Worm (Caenorhabditis elegans): Measurements from ENCODE around the gene mtl-1.

DNA sequence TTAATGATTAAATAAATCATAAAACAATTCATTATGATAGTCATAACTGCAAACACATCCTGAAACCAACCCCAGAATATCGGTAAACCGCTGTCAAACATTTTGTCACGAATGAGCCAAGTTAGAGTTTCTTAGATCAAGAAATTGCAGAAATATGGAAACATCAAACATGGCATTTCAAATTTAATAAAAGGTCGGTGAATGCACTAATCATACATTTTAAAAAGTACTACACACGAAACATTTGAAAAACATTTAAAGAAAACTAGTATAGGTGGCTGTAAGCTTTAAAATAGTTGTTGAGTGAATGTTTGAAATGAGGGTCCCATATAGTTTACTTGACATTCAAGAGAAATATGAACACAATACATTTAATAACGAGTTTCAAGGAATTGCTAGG lies 22.9 kb downstream of the mtl-1 start, which contains the start of gene str-180:
- TF ChIP-seq snpc-4 (tag; optimal IDR thresholded peaks at IDR 0.05) (no peak), mdl-1 (tag; optimal IDR thresholded peaks at IDR 0.05) (no peak), elt-1 (tag; optimal IDR thresholded peaks at IDR 0.05) (no peak), ztf-11 (tag; optimal IDR thresholded peaks at IDR 0.05) (no peak), nhr-237 (tag; optimal IDR thresholded peaks at IDR 0.05) (no peak), aly-2 (tag; optimal IDR thresholded peaks at IDR 0.05) (no peak), dmd-4 (tag; optimal IDR thresholded peaks at IDR 0.05) (no peak), nhr-25 (tag; optimal IDR thresholded peaks at IDR 0.05) (no peak), nhr-12 (tag; optimal IDR thresholded peaks at IDR 0.05) (no peak), lin-13 (GFP tag; optimal IDR thresholded peaks at IDR 0.05) (no peak), ZK546.5 (tag; optimal IDR thresholded peaks at IDR 0.05) (no peak), elt-3 (tag; optimal IDR thresholded peaks at IDR 0.05) (no peak), ama-1 (optimal IDR thresholded peaks at IDR 0.05) (no peak), nhr-23 (tag; optimal IDR thresholded peaks at IDR 0.05) (no peak)

Measured in whole organism, L2 larva.